Worm (Caenorhabditis elegans): ENCODE measurements around the gene C29F7.3.

C29F7.3 gene

ce11 chrX:13401311-13401710 is 18.4 kb downstream of the C29F7.3 start:
- TF ChIP-seq ZK337.2 (GFP tag; IDR thresholded peaks at IDR 0.05) (no peak), nhr-77 (tag; optimal IDR thresholded peaks at IDR 0.05) (peak; percentile 44), egl-43 (GFP tag; IDR thresholded peaks at IDR 0.05) (no peak), hlh-11 (tag; optimal IDR thresholded peaks at IDR 0.05) (peak; percentile 52), dve-1 (tag; optimal IDR thresholded peaks at IDR 0.05; ENCODE audit: insufficient read depth) (peak; percentile 69), unc-130 (GFP tag; optimal IDR thresholded peaks at IDR 0.05) (no peak), ceh-28 (tag; optimal IDR thresholded peaks at IDR 0.05) (no peak), ceh-44 (GFP tag; IDR thresholded peaks at IDR 0.05) (no peak), hmg-1.1 (GFP tag; IDR thresholded peaks at IDR 0.05) (0 out of 2 replicates have a peak, but pooled peaks have one; percentile 25), dpl-1 (GFP tag; optimal IDR thresholded peaks at IDR 0.05) (no peak), zip-2 (tag; optimal IDR thresholded peaks at IDR 0.05) (no peak), hif-1 (tag; optimal IDR thresholded peaks at IDR 0.05) (no peak), jun-1 (tag; optimal IDR thresholded peaks at IDR 0.05) (peak; percentile 8), pha-4 (GFP tag; IDR thresholded peaks at IDR 0.05) (no peak), pha-4 (tag; optimal IDR thresholded peaks at IDR 0.05) (peak; percentile 64), mxl-3 (GFP tag; optimal IDR thresholded peaks at IDR 0.05) (peak; percentile 21), lin-1 (GFP tag; IDR thresholded peaks at IDR 0.05) (no peak), php-3 (GFP tag; IDR thresholded peaks at IDR 0.05) (no peak), nhr-28 (tag; optimal IDR thresholded peaks at IDR 0.05) (peak; percentile 41), daf-16 (GFP tag; optimal IDR thresholded peaks at IDR 0.05) (peak in 1 of 2 experiments; percentile 26), daf-16 (tag; optimal IDR thresholded peaks at IDR 0.05) (peak; percentile 89), set-16 (GFP tag; IDR thresholded peaks at IDR 0.05) (no peak), mep-1 (tag; optimal IDR thresholded peaks at IDR 0.05) (peak; percentile 37), tag-97 (GFP tag; IDR thresholded peaks at IDR 0.05) (no peak), mes-2 (tag; optimal IDR thresholded peaks at IDR 0.05; ENCODE audit: poor library complexity, severe bottlenecking) (peak; percentile 36), mdl-1 (tag; optimal IDR thresholded peaks at IDR 0.05) (peak in 1 of 2 experiments; percentile 0), snpc-4 (tag; optimal IDR thresholded peaks at IDR 0.05) (no peak), dmd-6 (GFP tag; IDR thresholded peaks at IDR 0.05) (peak; percentile 55; the same call in 1 of the 2 replicates), ztf-7 (tag; optimal IDR thresholded peaks at IDR 0.05) (peak; percentile 24)

- no peak for TF ChIP-seq spr-3 (GFP tag; optimal IDR thresholded peaks at IDR 0.05)
- peak in 1 of 2 experiments; percentile 3 for TF ChIP-seq unc-62 (GFP tag; optimal IDR thresholded peaks at IDR 0.05 in 1 of 2)
- no peak for TF ChIP-seq unc-62 (tag; optimal IDR thresholded peaks at IDR 0.05)
Measured at ce11 chrX:13399221-13399620, 20.5 kb downstream of the C29F7.3 start, which contains the start of gene F02C12.2. TSS of gene F02C12.2 (minus strand) at chrX:13399321.

DNA sequence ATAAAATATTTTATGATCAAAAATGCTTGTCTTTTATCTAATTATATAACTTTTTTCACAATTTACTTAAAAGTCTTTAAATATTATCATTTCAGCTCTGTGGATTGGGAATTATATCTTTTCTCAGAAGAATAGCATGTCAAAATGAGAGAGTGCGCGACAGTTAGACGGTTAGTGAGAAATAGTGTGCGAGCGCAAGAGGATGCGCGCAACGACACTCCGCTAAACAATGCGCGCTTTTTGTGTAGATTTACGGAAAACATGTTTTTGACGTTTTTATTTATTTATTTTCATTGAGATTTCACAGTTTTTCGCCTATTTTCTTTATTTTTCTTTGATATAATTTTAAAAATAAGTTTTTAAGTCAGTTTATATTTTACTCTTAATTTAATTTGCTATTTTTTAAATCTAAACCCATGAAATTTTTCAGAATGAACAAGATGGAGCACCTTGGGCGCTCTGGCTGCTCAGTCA is 23.1 kb downstream of the C29F7.3 start, which contains the start of gene F02C12.3:
F02C12.3 (plus strand) TSS at position 424 of the 474 bp plus-strand sequence.
- TF ChIP-seq fkh-10 (GFP tag; optimal IDR thresholded peaks at IDR 0.05) = peak; percentile 2
- peak in 1 of 2 experiments; percentile 14 for TF ChIP-seq hif-1 (tag; optimal IDR thresholded peaks at IDR 0.05)
- TF ChIP-seq ama-1 (optimal IDR thresholded peaks at IDR 0.05) = no peak
- TF ChIP-seq nhr-11 (tag; optimal IDR thresholded peaks at IDR 0.05) = peak; percentile 20
- peak; percentile 63 for TF ChIP-seq zip-2 (tag; optimal IDR thresholded peaks at IDR 0.05)
- TF ChIP-seq hmg-1.1 (GFP tag; IDR thresholded peaks at IDR 0.05) = peak; percentile 77
- TF ChIP-seq T20F7.1 (GFP tag; optimal IDR thresholded peaks at IDR 0.05) = peak; percentile 100
- TF ChIP-seq F10B5.3 (tag; optimal IDR thresholded peaks at IDR 0.05) = no peak
- TF ChIP-seq mdl-1 (tag; optimal IDR thresholded peaks at IDR 0.05) = peak in 1 of 2 experiments; percentile 16
- no peak for TF ChIP-seq lin-38 (GFP tag; IDR thresholded peaks at IDR 0.05)
- peak; percentile 22 for TF ChIP-seq duxl-1 (tag; optimal IDR thresholded peaks at IDR 0.05; ENCODE audit: poor library complexity)
- TF ChIP-seq dve-1 (tag; optimal IDR thresholded peaks at IDR 0.05; ENCODE audit: insufficient read depth) = peak; percentile 77
- TF ChIP-seq Y5F2A.4 (GFP tag; optimal IDR thresholded peaks at IDR 0.05) = no peak
- peak; percentile 82 for TF ChIP-seq mes-2 (tag; optimal IDR thresholded peaks at IDR 0.05; ENCODE audit: poor library complexity, severe bottlenecking)
- TF ChIP-seq ceh-32 (tag; optimal IDR thresholded peaks at IDR 0.05; ENCODE audit: poor library complexity) = no peak
- TF ChIP-seq Y105C5A.15 (GFP tag; IDR thresholded peaks at IDR 0.05) = no peak
- TF ChIP-seq unc-39 (tag; optimal IDR thresholded peaks at IDR 0.05) = no peak
- TF ChIP-seq nhr-6 (tag; optimal IDR thresholded peaks at IDR 0.05) = peak; percentile 68
- TF ChIP-seq ceh-62 (tag; optimal IDR thresholded peaks at IDR 0.05) = no peak
- peak; percentile 61 for TF ChIP-seq mep-1 (tag; optimal IDR thresholded peaks at IDR 0.05)
- no peak for TF ChIP-seq attf-4 (tag; optimal IDR thresholded peaks at IDR 0.05)
- no peak for TF ChIP-seq mxl-2 (GFP tag; conservative IDR thresholded peaks at IDR 0.05)
- no peak for TF ChIP-seq nhr-41 (GFP tag; IDR thresholded peaks at IDR 0.05)
- peak; percentile 52 for TF ChIP-seq nhr-48 (tag; optimal IDR thresholded peaks at IDR 0.05)
- TF ChIP-seq dpl-1 (GFP tag; optimal IDR thresholded peaks at IDR 0.05) = peak; percentile 68

Data from whole organism, L4 larva.